Worm (Caenorhabditis elegans) whole organism, late embryonic: ENCODE data around the gene H10E21.4.

Experiments used
- C38D4.7 ChIP-seq: fragments of 200-800 bp; sonication (Bioruptor generic); optimal IDR thresholded peaks from 2 replicates; lab custom pipeline; 2018; ENCODE audit warnings: mild to moderate bottlenecking, missing genetic modification characterization, moderate library complexity, missing compliant biosample characterization
- K09A11.1 ChIP-seq: sonication (generic microtip); optimal IDR thresholded peaks from 2 replicates; lab custom pipeline; 2017; ENCODE audit warnings: antibody characterized with exemption, mild to moderate bottlenecking, missing genetic modification characterization, missing compliant biosample characterization; ENCODE audit not compliant: insufficient read depth
- Y22D7AL.16 ChIP-seq: sonication (generic microtip); optimal IDR thresholded peaks from 2 replicates; lab custom pipeline; 2016; ENCODE audit warnings: missing genetic modification characterization, missing compliant biosample characterization
- ceh-14 ChIP-seq: sonication (generic microtip); optimal IDR thresholded peaks from 2 replicates; lab custom pipeline; 2016; ENCODE audit warnings: missing genotype, missing genetic modification characterization, missing compliant biosample characterization
- ceh-2 ChIP-seq: sonication (generic microtip); optimal IDR thresholded peaks from 2 replicates; lab custom pipeline; 2016; ENCODE audit warnings: missing genotype, missing genetic modification characterization, missing compliant biosample characterization
- ceh-24 ChIP-seq: sonication (generic microtip); optimal IDR thresholded peaks from 2 replicates; lab custom pipeline; 2016; ENCODE audit warnings: mild to moderate bottlenecking, missing genetic modification characterization, missing compliant biosample characterization
- ceh-30 ChIP-seq: fragments of 150-350 bp; optimal IDR thresholded peaks from 2 replicates; lab custom pipeline; 2014; ENCODE audit warnings: missing biosample characterization, missing genetic modification characterization
- ceh-31 ChIP-seq: sonication (generic microtip); optimal IDR thresholded peaks from 2 replicates; lab custom pipeline; 2016; ENCODE audit warnings: missing genetic modification characterization, missing compliant biosample characterization
- ceh-34 ChIP-seq: sonication (generic microtip); optimal IDR thresholded peaks from 2 replicates; lab custom pipeline; 2016; ENCODE audit warnings: mild to moderate bottlenecking, missing genetic modification characterization, missing compliant biosample characterization
- ceh-45 ChIP-seq: fragments of 200-800 bp; sonication (Bioruptor generic); IDR thresholded peaks from 2 replicates; pipeline ENCODE4 v1.3.6; 2022; ENCODE audit warnings: missing genetic modification reagents, missing genetic modification characterization, missing compliant biosample characterization
- ceh-48 ChIP-seq: sonication (generic microtip); optimal IDR thresholded peaks from 2 replicates; lab custom pipeline; 2016; ENCODE audit warnings: missing genetic modification characterization, inconsistent platforms, missing compliant biosample characterization
- dmd-4 ChIP-seq: sonication (generic microtip); optimal IDR thresholded peaks from 2 replicates; lab custom pipeline; 2016; ENCODE audit warnings: borderline replicate concordance, missing genetic modification characterization, missing compliant biosample characterization
- elt-4 ChIP-seq: sonication (generic microtip); optimal IDR thresholded peaks from 2 replicates; lab custom pipeline; 2016; ENCODE audit warnings: missing genetic modification characterization, missing compliant biosample characterization
- ets-4 ChIP-seq: sonication (generic microtip); optimal IDR thresholded peaks from 2 replicates; lab custom pipeline; 2016; ENCODE audit warnings: missing genetic modification characterization, missing compliant biosample characterization
- fkh-10 ChIP-seq: fragments of 150-350 bp; optimal IDR thresholded peaks from 2 replicates; lab custom pipeline; 2014; ENCODE audit warnings: missing biosample characterization, missing genetic modification reagents, missing genetic modification characterization
- fkh-6 ChIP-seq: sonication (generic microtip); optimal IDR thresholded peaks from 2 replicates; lab custom pipeline; 2016; ENCODE audit warnings: missing genetic modification characterization, missing compliant biosample characterization
- hlh-13 ChIP-seq: fragments of 200-800 bp; sonication (Bioruptor generic); optimal IDR thresholded peaks from 2 replicates; lab custom pipeline; 2018; ENCODE audit warnings: mild to moderate bottlenecking, missing genetic modification characterization, missing compliant biosample characterization
- hlh-15 ChIP-seq: sonication (generic microtip); optimal IDR thresholded peaks from 2 replicates; lab custom pipeline; 2016; ENCODE audit warnings: missing genetic modification characterization, missing compliant biosample characterization
- hlh-30 ChIP-seq: sonication (generic microtip); optimal IDR thresholded peaks from 2 replicates; lab custom pipeline; 2017; ENCODE audit warnings: antibody characterized with exemption, missing genetic modification characterization, missing compliant biosample characterization; ENCODE audit not compliant: insufficient read depth
- hlh-6 ChIP-seq: sonication (generic microtip); optimal IDR thresholded peaks from 2 replicates; lab custom pipeline; 2016; ENCODE audit warnings: missing genotype, missing genetic modification characterization, missing compliant biosample characterization
- hlh-8 ChIP-seq: sonication (generic microtip); optimal IDR thresholded peaks from 2 replicates; lab custom pipeline; 2016; ENCODE audit warnings: missing genotype, missing genetic modification characterization, missing compliant biosample characterization
- lin-11 ChIP-seq: fragments of 200-800 bp; sonication (Bioruptor generic); optimal IDR thresholded peaks from 2 replicates; lab custom pipeline; 2018; ENCODE audit warnings: mild to moderate bottlenecking, missing genetic modification characterization, missing compliant biosample characterization
- madf-2 ChIP-seq: sonication (generic microtip); optimal IDR thresholded peaks from 2 replicates; lab custom pipeline; 2017; ENCODE audit warnings: missing genetic modification characterization, missing compliant biosample characterization
- mec-3 ChIP-seq: sonication (generic microtip); optimal IDR thresholded peaks from 2 replicates; lab custom pipeline; 2016; ENCODE audit warnings: borderline replicate concordance, missing genetic modification characterization, missing compliant biosample characterization
- nfya-1 ChIP-seq: sonication (generic microtip); optimal IDR thresholded peaks from 2 replicates; lab custom pipeline; 2017; ENCODE audit warnings: missing genetic modification characterization, mild to moderate bottlenecking, missing compliant biosample characterization, antibody characterized with exemption, moderate library complexity
- nhr-11 ChIP-seq: fragments of 150-350 bp; optimal IDR thresholded peaks from 2 replicates; lab custom pipeline; 2014; ENCODE audit warnings: missing biosample characterization, missing genetic modification characterization
- nhr-232 ChIP-seq: sonication (generic microtip); optimal IDR thresholded peaks from 2 replicates; lab custom pipeline; 2016; ENCODE audit warnings: missing genetic modification characterization, missing compliant biosample characterization
- npax-4 ChIP-seq: sonication (generic microtip); optimal IDR thresholded peaks from 2 replicates; lab custom pipeline; 2016; ENCODE audit warnings: missing genetic modification characterization, missing compliant biosample characterization
- odd-2 ChIP-seq: sonication (generic microtip); optimal IDR thresholded peaks from 2 replicates; lab custom pipeline; 2017; ENCODE audit warnings: antibody characterized with exemption, mild to moderate bottlenecking, missing genetic modification characterization, missing compliant biosample characterization
- pha-2 ChIP-seq: sonication (generic microtip); optimal IDR thresholded peaks from 2 replicates; lab custom pipeline; 2017; ENCODE audit warnings: mild to moderate bottlenecking, missing genetic modification characterization, missing compliant biosample characterization
- pqm-1 ChIP-seq: sonication (generic microtip); optimal IDR thresholded peaks from 2 replicates; lab custom pipeline; 2016; ENCODE audit warnings: missing genetic modification characterization, missing compliant biosample characterization
- pros-1 ChIP-seq: fragments of 150-350 bp; optimal IDR thresholded peaks from 2 replicates; lab custom pipeline; 2014; ENCODE audit warnings: missing biosample characterization, missing genetic modification reagents, missing genetic modification characterization
- ref-2 ChIP-seq: sonication (generic microtip); optimal IDR thresholded peaks from 2 replicates; lab custom pipeline; 2016; ENCODE audit warnings: missing genetic modification characterization, missing compliant biosample characterization
- sox-2 ChIP-seq: fragments of 200-800 bp; sonication (Bioruptor generic); IDR thresholded peaks from 2 replicates; pipeline ENCODE4 v1.3.6; 2022; ENCODE audit warnings: missing genetic modification reagents, missing genetic modification characterization, missing compliant biosample characterization
- syd-9 ChIP-seq: sonication (generic microtip); optimal IDR thresholded peaks from 2 replicates; lab custom pipeline; 2016; ENCODE audit warnings: mild to moderate bottlenecking, missing genetic modification characterization, moderate library complexity, missing compliant biosample characterization
- tbx-2 ChIP-seq: sonication (generic microtip); optimal IDR thresholded peaks from 2 replicates; lab custom pipeline; 2016; ENCODE audit warnings: missing genetic modification characterization, missing compliant biosample characterization
- ttx-3 ChIP-seq: sonication (generic microtip); optimal IDR thresholded peaks from 2 replicates; lab custom pipeline; 2016; ENCODE audit warnings: missing genetic modification reagents, missing genetic modification characterization, missing compliant biosample characterization
- unc-55 ChIP-seq: sonication (generic microtip); optimal IDR thresholded peaks from 2 replicates; lab custom pipeline; 2017; ENCODE audit warnings: missing biosample characterization, missing genetic modification reagents, missing genetic modification characterization
- unc-86 ChIP-seq: sonication (generic microtip); optimal IDR thresholded peaks from 2 replicates; lab custom pipeline; 2016; ENCODE audit warnings: missing genetic modification characterization, missing compliant biosample characterization
- zip-5 ChIP-seq: sonication (generic microtip); optimal IDR thresholded peaks from 2 replicates; lab custom pipeline; 2016; ENCODE audit warnings: missing genetic modification characterization, missing compliant biosample characterization

H10E21.4 gene

DNA sequence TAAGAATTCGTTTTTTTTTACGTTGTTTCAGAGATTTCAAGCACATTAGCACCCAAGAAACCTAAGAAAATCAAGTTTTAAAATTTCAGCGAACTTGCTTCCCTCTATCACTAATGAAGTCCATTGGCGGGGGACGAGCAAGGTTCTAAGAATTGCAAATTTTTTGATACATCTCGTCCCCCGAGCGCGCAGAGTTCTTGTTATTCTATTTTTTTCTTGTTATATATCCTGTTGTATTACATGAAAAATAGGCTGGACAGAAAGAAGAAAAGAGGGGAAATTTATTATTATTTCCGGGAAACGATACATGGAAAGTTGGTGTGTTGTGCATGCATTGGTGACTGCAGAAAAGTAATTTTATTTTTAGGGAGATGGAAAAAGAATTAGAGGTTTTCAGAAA lies 10.2 kb upstream of the H10E21.4 start:
- TF ChIP-seq hlh-30 (tag; lab: Kevin White, UChicago), result no peak
- no peak for TF ChIP-seq Y22D7AL.16 (tag; lab: Kevin White, UChicago)
- no peak for TF ChIP-seq elt-4 (tag; lab: Kevin White, UChicago)
- no peak for TF ChIP-seq zip-5 (tag; lab: Kevin White, UChicago)
- no peak for TF ChIP-seq pha-2 (tag; lab: Kevin White, UChicago)
- TF ChIP-seq ceh-48, result no peak
- TF ChIP-seq ceh-30, result no peak
- TF ChIP-seq npax-4 (tag; lab: Kevin White, UChicago), result no peak
- no peak for TF ChIP-seq hlh-6 (tag; lab: Kevin White, UChicago)
- no peak for TF ChIP-seq lin-11
- TF ChIP-seq ceh-34 (tag; lab: Kevin White, UChicago), result no peak
- no peak for TF ChIP-seq ref-2
- no peak for TF ChIP-seq ets-4 (tag; lab: Kevin White, UChicago)
- no peak for TF ChIP-seq pros-1 (tag; lab: Kevin White, UChicago)
- TF ChIP-seq nhr-232, result no peak

DNA sequence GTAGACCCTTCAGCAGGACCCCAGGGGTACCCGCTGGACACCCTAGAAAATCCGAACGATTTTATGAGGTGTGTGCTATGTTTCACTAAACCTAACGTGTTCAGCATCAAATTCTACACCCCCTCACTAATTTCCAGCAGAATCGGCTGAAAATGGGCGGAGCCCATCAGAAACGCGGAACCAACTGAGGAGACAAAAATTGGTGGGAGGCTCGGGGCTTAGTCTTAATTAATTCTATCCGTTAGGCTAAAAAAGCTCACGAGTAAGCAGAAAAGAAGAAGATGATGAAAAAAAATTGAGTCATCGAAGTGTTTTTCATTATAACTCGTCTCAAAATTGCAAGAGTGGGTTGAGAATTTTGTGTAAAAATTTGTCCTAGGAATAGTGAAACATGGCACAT lies 9.4 kb upstream of the H10E21.4 start:
- TF ChIP-seq odd-2 (tag; lab: Kevin White, UChicago) (no peak), tbx-2 (tag; lab: Kevin White, UChicago) (no peak), dmd-4 (no peak), ceh-24 (tag; lab: Kevin White, UChicago) (no peak), pqm-1 (tag; lab: Kevin White, UChicago) (no peak), syd-9 (tag; lab: Kevin White, UChicago) (no peak), nfya-1 (no peak), madf-2 (no peak), sox-2 (GFP tag; lab: Robert Waterston, UW) (no peak), ceh-14 (no peak), unc-86 (no peak), mec-3 (tag; lab: Kevin White, UChicago) (no peak)

DNA sequence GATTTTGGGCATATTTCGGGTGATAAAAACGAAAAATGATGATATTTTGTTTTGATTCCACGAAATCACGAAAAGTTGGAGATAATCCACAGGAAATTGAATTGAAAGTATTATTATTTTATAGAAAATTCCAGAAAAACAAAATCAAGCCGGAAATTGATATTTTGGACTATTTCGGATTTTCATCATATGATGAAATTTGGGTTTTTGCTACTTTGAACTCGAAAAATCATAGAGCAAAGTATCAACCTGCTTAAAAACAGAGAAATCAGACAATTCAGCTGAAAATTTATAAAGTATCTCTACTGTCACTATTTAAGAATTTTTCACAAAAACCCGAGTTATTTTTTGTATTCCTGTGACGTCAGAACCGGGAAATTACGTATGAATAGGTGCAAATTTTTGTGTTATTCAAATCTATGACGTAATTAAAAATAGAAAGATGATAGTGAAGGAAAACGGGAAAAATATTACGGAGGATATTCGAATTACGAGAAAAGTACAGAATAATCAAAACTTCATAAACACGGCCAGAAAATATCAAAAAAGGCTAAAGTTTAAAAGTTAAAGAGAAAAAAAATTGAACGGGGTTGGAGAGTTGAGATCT lies 8.0 kb upstream of the H10E21.4 start:
- no peak for TF ChIP-seq nhr-11
- no peak for TF ChIP-seq ceh-2 (tag; lab: Kevin White, UChicago)
- TF ChIP-seq hlh-15 (tag; lab: Kevin White, UChicago), result no peak
- no peak for TF ChIP-seq hlh-13 (GFP tag; lab: Kevin White, UChicago)
- TF ChIP-seq fkh-10 (GFP tag; lab: Kevin White, UChicago), result no peak
- TF ChIP-seq hlh-8 (tag; lab: Kevin White, UChicago), result no peak
- TF ChIP-seq ttx-3, result no peak
- no peak for TF ChIP-seq npax-4 (tag; lab: Kevin White, UChicago)
- TF ChIP-seq zip-5 (tag; lab: Kevin White, UChicago), result no peak
- TF ChIP-seq C38D4.7 (GFP tag; lab: Kevin White, UChicago), result no peak
- no peak for TF ChIP-seq elt-4 (tag; lab: Kevin White, UChicago)
- no peak for TF ChIP-seq ceh-34 (tag; lab: Kevin White, UChicago)
- TF ChIP-seq pqm-1 (tag; lab: Kevin White, UChicago), result no peak
- TF ChIP-seq unc-55 (GFP tag; lab: Kevin White, UChicago), result no peak
- no peak for TF ChIP-seq ceh-45 (GFP tag; lab: Robert Waterston, UW)
- no peak for TF ChIP-seq fkh-6 (tag; lab: Kevin White, UChicago)
- no peak for TF ChIP-seq hlh-30 (tag; lab: Kevin White, UChicago)
- TF ChIP-seq K09A11.1 (tag; lab: Kevin White, UChicago), result no peak
- no peak for TF ChIP-seq ceh-31 (tag; lab: Kevin White, UChicago)
